Worm (Caenorhabditis elegans) whole organism, early embryonic: Measurements from ENCODE around the gene rict-1.

Experiments
- B0310.2 ChIP-seq: sonication (generic microtip); optimal IDR thresholded peaks from 2 replicates; lab custom pipeline; 2016; ENCODE audit warnings: mild to moderate bottlenecking, missing genetic modification characterization, missing compliant biosample characterization
- F13C5.2 ChIP-seq: sonication (generic microtip); optimal IDR thresholded peaks from 2 replicates; lab custom pipeline; 2017; ENCODE audit warnings: mild to moderate bottlenecking, missing genetic modification characterization, inconsistent platforms, missing compliant biosample characterization
- aly-1 ChIP-seq: sonication (generic microtip); optimal IDR thresholded peaks from 2 replicates; lab custom pipeline; 2016; ENCODE audit warnings: missing genetic modification characterization, missing compliant biosample characterization
- ama-1 ChIP-seq: fragments of 150-350 bp; optimal IDR thresholded peaks from 2 replicates; lab custom pipeline; 2014
- ceh-13 ChIP-seq: fragments of 200-800 bp; sonication (Bioruptor generic); optimal IDR thresholded peaks from 2 replicates; lab custom pipeline; 2018; ENCODE audit warnings: mild to moderate bottlenecking, missing genetic modification characterization, missing compliant biosample characterization
- ceh-36 ChIP-seq: sonication (generic microtip); optimal IDR thresholded peaks from 2 replicates; lab custom pipeline; 2016; ENCODE audit warnings: missing genetic modification characterization, inconsistent platforms, missing compliant biosample characterization
- ets-7 ChIP-seq: sonication (generic microtip); optimal IDR thresholded peaks from 2 replicates; lab custom pipeline; 2016; ENCODE audit warnings: missing genotype, missing genetic modification characterization, missing compliant biosample characterization
- flt-1 ChIP-seq: fragments of 200-800 bp; sonication (Bioruptor generic); IDR thresholded peaks from 2 replicates; pipeline ENCODE4 v1.3.6; 2022; ENCODE audit warnings: missing genetic modification characterization, missing compliant biosample characterization
- hmbx-1 ChIP-seq: sonication (generic microtip); optimal IDR thresholded peaks from 2 replicates; lab custom pipeline; 2016; ENCODE audit warnings: mild to moderate bottlenecking, missing genetic modification characterization, missing compliant biosample characterization
- hmg-4 ChIP-seq: fragments of 200-800 bp; sonication (Bioruptor generic); optimal IDR thresholded peaks from 2 replicates; lab custom pipeline; 2018; ENCODE audit warnings: mild to moderate bottlenecking, missing genetic modification characterization, missing compliant biosample characterization
- hnd-1 ChIP-seq: sonication (generic microtip); optimal IDR thresholded peaks from 2 replicates; lab custom pipeline; 2016; ENCODE audit warnings: missing genetic modification characterization, missing compliant biosample characterization
- pes-1 ChIP-seq: fragments of 200-800 bp; sonication (Bioruptor generic); IDR thresholded peaks from 2 replicates; pipeline ENCODE4 v1.3.6; 2022; ENCODE audit warnings: missing genetic modification reagents, missing genetic modification characterization, missing compliant biosample characterization
- scrt-1 ChIP-seq: fragments of 200-800 bp; sonication (Bioruptor generic); IDR thresholded peaks from 2 replicates; pipeline ENCODE4 v1.3.6; 2022; ENCODE audit warnings: missing genetic modification characterization, missing compliant biosample characterization
- sea-1 ChIP-seq: fragments of 200-800 bp; sonication (Bioruptor generic); conservative IDR thresholded peaks from 2 replicates; pipeline ENCODE4 v1.3.6; 2022; ENCODE audit warnings: missing genetic modification characterization, missing compliant biosample characterization
- tbx-11 ChIP-seq: fragments of 200-800 bp; sonication (Bioruptor generic); IDR thresholded peaks from 2 replicates; pipeline ENCODE4 v1.3.6; 2022; ENCODE audit warnings: missing genetic modification characterization, missing compliant biosample characterization
- tbx-37 ChIP-seq: fragments of 200-800 bp; sonication (Bioruptor generic); conservative IDR thresholded peaks from 2 replicates; pipeline ENCODE4 v1.3.6; 2022; ENCODE audit warnings: missing genetic modification reagents, missing genetic modification characterization, missing compliant biosample characterization
- tra-4 ChIP-seq: sonication (generic microtip); optimal IDR thresholded peaks from 2 replicates; lab custom pipeline; 2017; ENCODE audit warnings: missing genetic modification characterization, missing compliant biosample characterization

Gene rict-1

DNA sequence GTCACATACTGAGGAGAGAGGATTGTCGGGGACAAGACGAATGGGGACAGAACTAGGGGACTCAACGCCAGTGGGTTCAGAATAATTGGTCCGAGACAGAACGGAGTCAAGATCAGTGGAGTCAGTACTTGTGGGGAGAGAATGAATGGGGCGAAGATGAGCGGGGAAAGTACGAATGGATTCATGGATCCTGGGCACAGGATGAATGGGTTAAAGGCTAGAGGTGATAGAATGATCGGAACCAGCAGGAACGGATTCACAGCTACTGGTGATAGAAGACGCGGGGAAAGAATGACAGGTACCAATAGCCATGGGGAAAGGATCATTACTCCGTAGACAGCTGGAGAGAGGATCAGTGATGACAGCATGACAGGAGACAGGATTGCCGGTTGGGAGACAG is 23.0 kb upstream of the rict-1 start:
- TF ChIP-seq aly-1 (tag; lab: Kevin White, UChicago) (no peak), B0310.2 (no peak), tbx-11 (no peak), hmbx-1 (tag; lab: Kevin White, UChicago) (no peak), hmg-4 (no peak), sea-1 (GFP tag; lab: Robert Waterston, UW) (no peak), flt-1 (no peak), scrt-1 (GFP tag; lab: Robert Waterston, UW) (no peak), F13C5.2 (tag; lab: Kevin White, UChicago) (no peak), tbx-37 (no peak), ceh-13 (GFP tag; lab: Kevin White, UChicago) (no peak), pes-1 (GFP tag; lab: Robert Waterston, UW) (no peak), ets-7 (tag; lab: Kevin White, UChicago) (no peak), ceh-36 (no peak), tra-4 (tag; lab: Kevin White, UChicago) (no peak)

DNA sequence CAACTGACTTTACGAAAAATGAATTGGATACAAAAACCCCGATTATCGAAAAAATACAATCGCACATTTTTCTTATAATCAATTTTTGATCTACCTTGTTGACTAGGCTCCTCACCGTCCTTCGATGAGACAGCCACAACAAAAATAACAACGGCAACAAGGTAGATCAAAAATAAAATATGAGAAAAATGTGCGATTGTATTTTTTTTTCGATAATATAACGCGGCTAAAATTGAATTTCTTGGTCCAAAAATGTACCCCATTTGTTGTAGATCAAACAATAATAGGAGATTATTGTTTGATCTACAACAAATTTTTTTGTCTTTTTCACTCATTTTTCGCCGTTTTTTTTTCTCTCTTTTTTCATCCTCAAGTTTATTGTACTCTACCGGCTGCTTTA is 14.0 kb upstream of the rict-1 start:
- TF ChIP-seq tbx-11 (no peak), hnd-1 (no peak), hmbx-1 (tag; lab: Kevin White, UChicago) (no peak), tbx-37 (no peak), ama-1 (no peak), F13C5.2 (tag; lab: Kevin White, UChicago) (no peak), hmg-4 (no peak)

ce11 chrII:13129602-13130001 is 13.0 kb upstream of the rict-1 start, which contains the start of gene F29C12.6:
Gene F29C12.6, plus strand, starts transcription at chrII:13129902.
- TF ChIP-seq B0310.2 (no peak), hmbx-1 (tag; lab: Kevin White, UChicago) (no peak), F13C5.2 (tag; lab: Kevin White, UChicago) (no peak), tbx-37 (no peak), flt-1 (no peak), pes-1 (GFP tag; lab: Robert Waterston, UW) (no peak), ceh-13 (GFP tag; lab: Kevin White, UChicago) (no peak), ceh-36 (no peak), aly-1 (tag; lab: Kevin White, UChicago) (no peak), tra-4 (tag; lab: Kevin White, UChicago) (no peak), sea-1 (GFP tag; lab: Robert Waterston, UW) (no peak), ama-1 (no peak), hmg-4 (no peak), hnd-1 (no peak), tbx-11 (no peak), ets-7 (tag; lab: Kevin White, UChicago) (no peak), scrt-1 (GFP tag; lab: Robert Waterston, UW) (no peak)

DNA sequence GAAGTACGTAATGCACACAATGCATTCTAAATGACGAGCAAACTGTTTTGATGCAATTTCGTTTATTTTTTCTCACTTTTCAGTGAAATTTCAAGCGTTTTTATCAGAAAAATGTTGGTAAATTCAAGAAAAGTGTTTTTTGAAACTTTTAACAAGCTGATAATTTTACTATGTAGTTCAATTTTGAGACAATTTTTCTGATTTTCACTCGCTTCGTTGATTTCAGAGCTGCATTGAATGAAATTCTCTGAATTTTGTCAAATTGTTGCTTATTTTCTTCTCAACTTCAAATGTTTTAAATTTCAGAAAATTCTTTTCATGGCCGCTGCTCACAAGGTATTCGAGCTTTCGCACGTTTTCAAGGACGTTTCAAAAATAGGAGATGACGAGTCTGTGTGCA is 6.1 kb upstream of the rict-1 start, which contains the start of gene bath-45:
Gene bath-45, plus strand, starts transcription at position 301 of the 400 bp plus-strand sequence.
- TF ChIP-seq flt-1 (no peak), ceh-13 (GFP tag; lab: Kevin White, UChicago) (no peak), tbx-11 (no peak), ets-7 (tag; lab: Kevin White, UChicago) (no peak), B0310.2 (no peak), hnd-1 (no peak), aly-1 (tag; lab: Kevin White, UChicago) (no peak), hmbx-1 (tag; lab: Kevin White, UChicago) (no peak), hmg-4 (no peak), pes-1 (GFP tag; lab: Robert Waterston, UW) (no peak), ceh-36 (no peak), tra-4 (tag; lab: Kevin White, UChicago) (no peak), sea-1 (GFP tag; lab: Robert Waterston, UW) (no peak), F13C5.2 (tag; lab: Kevin White, UChicago) (no peak), scrt-1 (GFP tag; lab: Robert Waterston, UW) (no peak), ama-1 (no peak), tbx-37 (no peak)

DNA sequence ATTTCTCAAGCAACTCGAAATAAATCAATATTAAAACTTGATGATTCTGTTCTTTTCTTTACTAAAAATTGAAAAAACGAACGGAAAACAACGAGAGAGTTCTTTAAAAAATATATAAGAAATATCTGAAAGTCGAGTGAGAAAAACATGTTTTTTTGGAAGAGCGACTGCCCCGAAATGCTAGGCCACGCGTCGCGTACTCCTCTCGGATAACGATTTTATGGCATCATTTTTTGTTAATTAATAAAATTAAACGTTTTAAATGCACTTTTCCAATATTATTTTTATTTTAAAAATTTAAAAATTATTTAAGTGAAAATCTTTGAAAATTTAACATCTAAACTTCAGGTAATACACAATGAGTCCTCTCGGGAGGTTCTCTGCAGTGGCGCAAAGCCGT is 525 bp upstream of the rict-1 start, which contains the start of gene gfm-1:
Gene gfm-1, plus strand, starts transcription at position 349 of the 400 bp plus-strand sequence.
- TF ChIP-seq ceh-13 (GFP tag; lab: Kevin White, UChicago) (peak; percentile 12), hmg-4 (no peak), tra-4 (tag; lab: Kevin White, UChicago) (no peak), pes-1 (GFP tag; lab: Robert Waterston, UW) (peak; percentile 65), ceh-36 (no peak), aly-1 (tag; lab: Kevin White, UChicago) (no peak), tbx-37 (peak; percentile 69; the same call in 1 of the 2 replicates), ama-1 (no peak), ets-7 (tag; lab: Kevin White, UChicago) (no peak), tbx-11 (no peak), hnd-1 (no peak), B0310.2 (no peak), hmbx-1 (tag; lab: Kevin White, UChicago) (no peak), flt-1 (0 out of 2 replicates have a peak, but pooled peaks have one; percentile 25), F13C5.2 (tag; lab: Kevin White, UChicago) (no peak)

- TF ChIP-seq ceh-36 (no peak), B0310.2 (no peak), tra-4 (tag; lab: Kevin White, UChicago) (no peak), tbx-37 (no peak), scrt-1 (GFP tag; lab: Robert Waterston, UW) (no peak), F13C5.2 (tag; lab: Kevin White, UChicago) (no peak), hmbx-1 (tag; lab: Kevin White, UChicago) (no peak), tbx-11 (no peak)
These were observed 8.9 kb downstream of the rict-1 start, which contains the start of gene pqn-32 for ce11 chrII:13107719-13108118. Gene pqn-32, plus strand, starts transcription at chrII:13108019.

ce11 chrII:13098175-13098574 is 18.4 kb downstream of the rict-1 start, which contains the start of gene col-86:
Gene col-86, minus strand, starts transcription at chrII:13098275.
- TF ChIP-seq scrt-1 (GFP tag; lab: Robert Waterston, UW) = no peak

- TF ChIP-seq ama-1 = no peak
- TF ChIP-seq tbx-37 = no peak
- TF ChIP-seq flt-1 = no peak
- TF ChIP-seq F13C5.2 (tag; lab: Kevin White, UChicago) = no peak
- no peak for TF ChIP-seq ceh-36
These were observed 20.3 kb downstream of the rict-1 start for ce11 chrII:13096345-13096744.
